Fruit fly (Drosophila melanogaster): Measurements from ENCODE around the gene CG9287.

Gene CG9287

dm6 chr2L:8692426-8693180 is 13.0 kb upstream of the CG9287 start (continued):
- no peak for TF ChIP-seq CG2129 (GFP tag; IDR thresholded peaks at IDR 0.05; ENCODE audit: partially characterized antibody)
- TF ChIP-seq usp (GFP tag; optimal IDR thresholded peaks at IDR 0.05): no peak
- TF ChIP-seq sqz (GFP tag; optimal IDR thresholded peaks at IDR 0.05): no peak
- no peak for TF ChIP-seq CG15011 (GFP tag; optimal IDR thresholded peaks at IDR 0.05)
- no peak for TF ChIP-seq sr (GFP tag; IDR thresholded peaks at IDR 0.05)
- TF ChIP-seq dpn (GFP tag; optimal IDR thresholded peaks at IDR 0.05): peak in 1 of 2 experiments; percentile 31
- no peak for TF ChIP-seq CG30020 (tag; optimal IDR thresholded peaks at IDR 0.05)
- no peak for TF ChIP-seq Chrac-16 (GFP tag; optimal IDR thresholded peaks at IDR 0.05)
- no peak for TF ChIP-seq CG1529 (GFP tag; optimal IDR thresholded peaks at IDR 0.05)
- TF ChIP-seq CHES-1-like (GFP tag; optimal IDR thresholded peaks at IDR 0.05): peak; percentile 71
- no peak for TF ChIP-seq CG16813 (GFP tag; IDR thresholded peaks at IDR 0.05; ENCODE audit: partially characterized antibody)
- TF ChIP-seq kay (GFP tag; optimal IDR thresholded peaks at IDR 0.05): no peak
- no peak for TF ChIP-seq otp (GFP tag; IDR thresholded peaks at IDR 0.05)
- no peak for TF ChIP-seq tx (GFP tag; optimal IDR thresholded peaks at IDR 0.05)
- no peak for TF ChIP-seq Asciz (GFP tag; optimal IDR thresholded peaks at IDR 0.05)
- 0 out of 3 replicates have a peak, but pooled peaks have one; percentile 30 for TF ChIP-seq z (GFP tag; IDR thresholded peaks at IDR 0.05)
- no peak for TF ChIP-seq Spps (tag; optimal IDR thresholded peaks at IDR 0.05)
- no peak for TF ChIP-seq CG3995 (GFP tag; optimal IDR thresholded peaks at IDR 0.05)
- TF ChIP-seq dysf (GFP tag; IDR thresholded peaks at IDR 0.05): peak; percentile 49; the same call in 2 of the 3 replicates
- no peak for TF ChIP-seq CG2116 (GFP tag; optimal IDR thresholded peaks at IDR 0.05)
- TF ChIP-seq gt (GFP tag; IDR thresholded peaks at IDR 0.05): no peak
- no peak for TF ChIP-seq CG11093 (GFP tag; IDR thresholded peaks at IDR 0.05)
- TF ChIP-seq CG12155 (GFP tag; optimal IDR thresholded peaks at IDR 0.05): peak; percentile 36
- TF ChIP-seq CG8388 (GFP tag; optimal IDR thresholded peaks at IDR 0.05): no peak
- no peak for TF ChIP-seq CG42726 (GFP tag; IDR thresholded peaks at IDR 0.05; ENCODE audit: partially characterized antibody)
- TF ChIP-seq caup (GFP tag; optimal IDR thresholded peaks at IDR 0.05; ENCODE audit: severe bottlenecking): peak; percentile 74
- TF ChIP-seq CG18011 (GFP tag; optimal IDR thresholded peaks at IDR 0.05): peak; percentile 9
- TF ChIP-seq CG7745 (tag; optimal IDR thresholded peaks at IDR 0.05): no peak
- no peak for TF ChIP-seq Mes4 (GFP tag; optimal IDR thresholded peaks at IDR 0.05)
- no peak for TF ChIP-seq gsb (GFP tag; IDR thresholded peaks at IDR 0.05)
- TF ChIP-seq wor (GFP tag; IDR thresholded peaks at IDR 0.05): no peak
- TF ChIP-seq Sox102F (GFP tag; optimal IDR thresholded peaks at IDR 0.05): no peak
- no peak for TF ChIP-seq Hsf (GFP tag; optimal IDR thresholded peaks at IDR 0.05)
- no peak for TF ChIP-seq D19B (GFP tag; optimal IDR thresholded peaks at IDR 0.05)
- no peak for TF ChIP-seq ase (GFP tag; IDR thresholded peaks at IDR 0.05)
- no peak for TF ChIP-seq nom (GFP tag; optimal IDR thresholded peaks at IDR 0.05)
- no peak for TF ChIP-seq Mad (GFP tag; optimal IDR thresholded peaks at IDR 0.05)
- TF ChIP-seq CTCF (GFP tag; optimal IDR thresholded peaks at IDR 0.05): no peak
- TF ChIP-seq fru (optimal IDR thresholded peaks at IDR 0.05): no peak
- TF ChIP-seq CG11456 (GFP tag; IDR thresholded peaks at IDR 0.05): 0 out of 3 replicates have a peak, but pooled peaks have one; percentile 43
- TF ChIP-seq CG3065 (GFP tag; optimal IDR thresholded peaks at IDR 0.05): no peak
- TF ChIP-seq CG8478 (optimal IDR thresholded peaks at IDR 0.05): no peak
- TF ChIP-seq slbo (GFP tag; IDR thresholded peaks at IDR 0.05): no peak
- TF ChIP-seq lab (GFP tag; optimal IDR thresholded peaks at IDR 0.05): peak; percentile 68
- no peak for TF ChIP-seq sna (GFP tag; IDR thresholded peaks at IDR 0.05; ENCODE audit: partially characterized antibody)
- TF ChIP-seq gcm (GFP tag; optimal IDR thresholded peaks at IDR 0.05): no peak
- TF ChIP-seq CG4617 (GFP tag; optimal IDR thresholded peaks at IDR 0.05; ENCODE audit: borderline replicate concordance): no peak
- no peak for TF ChIP-seq dati (GFP tag; IDR thresholded peaks at IDR 0.05)
- peak; percentile 16 for TF ChIP-seq YL-1 (GFP tag; optimal IDR thresholded peaks at IDR 0.05)
- TF ChIP-seq B-H1 (GFP tag; IDR thresholded peaks at IDR 0.05): no peak
- no peak for TF ChIP-seq salm (tag; optimal IDR thresholded peaks at IDR 0.05)

All from whole organism, embryonic.